Worm (Caenorhabditis elegans) whole organism, midembryonic: ENCODE measurements around the gene lmbr-1.

ENCODE experiments used
- T22C8.4 ChIP-seq: fragments of 200-800 bp; sonication (Bioruptor generic); IDR thresholded peaks from 2 replicates; pipeline ENCODE4 v1.3.6; 2022; ENCODE audit warnings: missing genetic modification characterization, missing compliant biosample characterization
- cog-1 ChIP-seq: sonication (generic microtip); optimal IDR thresholded peaks from 2 replicates; lab custom pipeline; 2016; ENCODE audit warnings: missing genetic modification characterization, missing compliant biosample characterization
- flt-1 ChIP-seq: fragments of 200-800 bp; sonication (Bioruptor generic); IDR thresholded peaks from 2 replicates; pipeline ENCODE4 v1.3.6; 2022; ENCODE audit warnings: missing genetic modification characterization, missing compliant biosample characterization
- klf-2 ChIP-seq: fragments of 200-800 bp; sonication (Bioruptor generic); conservative IDR thresholded peaks from 2 replicates; pipeline ENCODE4 v1.3.6; 2022; ENCODE audit warnings: missing genetic modification reagents, missing genetic modification characterization, missing compliant biosample characterization
- med-1 ChIP-seq: sonication (generic microtip); optimal IDR thresholded peaks from 2 replicates; lab custom pipeline; 2017; ENCODE audit warnings: missing genetic modification characterization, mild to moderate bottlenecking, missing compliant biosample characterization, antibody characterized with exemption, missing genetic modification reagents; ENCODE audit not compliant: insufficient read depth
- ref-1 ChIP-seq: fragments of 200-800 bp; sonication (Bioruptor generic); conservative IDR thresholded peaks from 2 replicates; pipeline ENCODE4 v1.3.6; 2022; ENCODE audit warnings: missing genetic modification reagents, missing genetic modification characterization, missing compliant biosample characterization
- tab-1 ChIP-seq: fragments of 200-800 bp; sonication (Bioruptor generic); IDR thresholded peaks from 2 replicates; pipeline ENCODE4 v1.3.6; 2022; ENCODE audit warnings: missing genetic modification characterization, missing compliant biosample characterization
- ztf-23 ChIP-seq: fragments of 200-800 bp; sonication (Bioruptor generic); IDR thresholded peaks from 2 replicates; pipeline ENCODE4 v1.3.6; 2022; ENCODE audit warnings: missing genetic modification reagents, missing genetic modification characterization, missing compliant biosample characterization
- ztf-29 ChIP-seq: fragments of 200-800 bp; sonication (Bioruptor generic); IDR thresholded peaks from 2 replicates; pipeline ENCODE4 v1.3.6; 2022; ENCODE audit warnings: missing genetic modification reagents, missing genetic modification characterization, missing compliant biosample characterization

lmbr-1 gene

ce11 chrIII:8395685-8396084, 23.6 kb downstream of the lmbr-1 start, which contains the start of gene ZK353.3:
TSS of gene ZK353.3 (plus strand) at chrIII:8395985.
- TF ChIP-seq flt-1 (GFP tag; lab: Robert Waterston, UW): no peak
- no peak for TF ChIP-seq ref-1
- no peak for TF ChIP-seq cog-1
- no peak for TF ChIP-seq klf-2 (GFP tag; lab: Robert Waterston, UW)
- TF ChIP-seq T22C8.4: no peak
- no peak for TF ChIP-seq med-1 (GFP tag; lab: Kevin White, UChicago)
- TF ChIP-seq ztf-23 (GFP tag; lab: Robert Waterston, UW): no peak
- TF ChIP-seq tab-1: no peak
- no peak for TF ChIP-seq ztf-29

- TF ChIP-seq ref-1 (no peak), tab-1 (no peak), cog-1 (no peak), klf-2 (GFP tag; lab: Robert Waterston, UW) (no peak), med-1 (GFP tag; lab: Kevin White, UChicago) (no peak), ztf-23 (GFP tag; lab: Robert Waterston, UW) (no peak), T22C8.4 (no peak), flt-1 (GFP tag; lab: Robert Waterston, UW) (no peak), ztf-29 (no peak)
Measured at ce11 chrIII:8398411-8398810, 26.4 kb downstream of the lmbr-1 start, which contains the start of gene ZK353.2. TSS of gene ZK353.2 (plus strand) at chrIII:8398711.

- TF ChIP-seq tab-1 (no peak), cog-1 (no peak), ztf-23 (GFP tag; lab: Robert Waterston, UW) (no peak), ztf-29 (no peak), med-1 (GFP tag; lab: Kevin White, UChicago) (no peak), ref-1 (no peak), T22C8.4 (no peak), klf-2 (GFP tag; lab: Robert Waterston, UW) (no peak), flt-1 (GFP tag; lab: Robert Waterston, UW) (no peak)
Measured at ce11 chrIII:8400478-8400877, 28.4 kb downstream of the lmbr-1 start.

- TF ChIP-seq ztf-23 (GFP tag; lab: Robert Waterston, UW) (no peak), ztf-29 (no peak), cog-1 (no peak), T22C8.4 (no peak), ref-1 (no peak), klf-2 (GFP tag; lab: Robert Waterston, UW) (no peak), med-1 (GFP tag; lab: Kevin White, UChicago) (no peak), tab-1 (no peak), flt-1 (GFP tag; lab: Robert Waterston, UW) (no peak)
Measured at ce11 chrIII:8401887-8402286, 29.8 kb downstream of the lmbr-1 start, which contains the start of gene lap-1. TSS of gene lap-1 (minus strand) at chrIII:8401928.

ce11 chrIII:8402633-8403032, 30.6 kb downstream of the lmbr-1 start:
- TF ChIP-seq cog-1: no peak
- TF ChIP-seq tab-1: no peak
- TF ChIP-seq T22C8.4: no peak

ce11 chrIII:8403507-8403906, 31.5 kb downstream of the lmbr-1 start, which contains the start of gene cutc-1:
TSS of gene cutc-1 (minus strand) at chrIII:8403607.
- TF ChIP-seq flt-1 (GFP tag; lab: Robert Waterston, UW): no peak
- TF ChIP-seq cog-1: no peak
- TF ChIP-seq klf-2 (GFP tag; lab: Robert Waterston, UW): no peak
- no peak for TF ChIP-seq tab-1
- no peak for TF ChIP-seq ztf-23 (GFP tag; lab: Robert Waterston, UW)
- no peak for TF ChIP-seq med-1 (GFP tag; lab: Kevin White, UChicago)
- no peak for TF ChIP-seq T22C8.4
- TF ChIP-seq ref-1: no peak
- TF ChIP-seq ztf-29: no peak

ce11 chrIII:8405449-8405962, 33.5 kb downstream of the lmbr-1 start, which contains the start of the genes ubxn-4 and cyy-1:
TSS of gene ubxn-4 (minus strand) at chrIII:8405562.
TSS of gene cyy-1 (plus strand) at chrIII:8405874.
- TF ChIP-seq flt-1 (GFP tag; lab: Robert Waterston, UW) (0 out of 2 replicates have a peak, but pooled peaks have one; percentile 17), cog-1 (no peak)

ce11 chrIII:8409166-8409565, 37.1 kb downstream of the lmbr-1 start, which contains the start of gene ZK353.9:
TSS of gene ZK353.9 (plus strand) at chrIII:8409496.
- TF ChIP-seq tab-1: no peak
- no peak for TF ChIP-seq cog-1
- no peak for TF ChIP-seq ztf-23 (GFP tag; lab: Robert Waterston, UW)
- no peak for TF ChIP-seq flt-1 (GFP tag; lab: Robert Waterston, UW)
- TF ChIP-seq ref-1: no peak
- no peak for TF ChIP-seq med-1 (GFP tag; lab: Kevin White, UChicago)
- TF ChIP-seq klf-2 (GFP tag; lab: Robert Waterston, UW): no peak
- TF ChIP-seq T22C8.4: no peak
- no peak for TF ChIP-seq ztf-29

- TF ChIP-seq T22C8.4 (no peak), med-1 (GFP tag; lab: Kevin White, UChicago) (no peak), flt-1 (GFP tag; lab: Robert Waterston, UW) (no peak), ztf-23 (GFP tag; lab: Robert Waterston, UW) (no peak), ztf-29 (no peak), cog-1 (no peak), klf-2 (GFP tag; lab: Robert Waterston, UW) (no peak), ref-1 (no peak), tab-1 (no peak)
Measured at ce11 chrIII:8410747-8411146, 38.7 kb downstream of the lmbr-1 start.

- TF ChIP-seq med-1 (GFP tag; lab: Kevin White, UChicago) (no peak), ztf-29 (no peak), tab-1 (no peak), cog-1 (peak; percentile 13), T22C8.4 (no peak), flt-1 (GFP tag; lab: Robert Waterston, UW) (peak; percentile 69; the same call in 1 of the 2 replicates), ztf-23 (GFP tag; lab: Robert Waterston, UW) (peak; percentile 98), klf-2 (GFP tag; lab: Robert Waterston, UW) (no peak), ref-1 (no peak)
Measured at ce11 chrIII:8411976-8412375, 39.9 kb downstream of the lmbr-1 start.
